Fruit fly (Drosophila melanogaster) whole organism, embryonic: ENCODE data around the gene spo.
A peak's percentile ranks its signal among the peaks of the same experiment; 100 is the strongest.

ENCODE experiments used
- Asciz ChIP-seq: fragments of 200-800 bp; sonication (Bioruptor generic); optimal IDR thresholded peaks from 2 replicates; lab custom pipeline; 2017; ENCODE audit warnings: missing biosample characterization, mild to moderate bottlenecking, missing genetic modification characterization, missing genetic modification reagents
- Blimp-1 ChIP-seq: fragments of 200-800 bp; sonication (Bioruptor generic); optimal IDR thresholded peaks from 3 replicates; lab custom pipeline; 2018; ENCODE audit warnings: missing biosample characterization, missing genetic modification characterization, mild to moderate bottlenecking, moderate library complexity, missing genetic modification reagents
- CG13624 ChIP-seq: fragments of 200-800 bp; sonication (Bioruptor generic); optimal IDR thresholded peaks from 2 replicates; lab custom pipeline; 2016; ENCODE audit warnings: missing biosample characterization, missing genetic modification characterization
- CG17385 ChIP-seq: fragments of 200-800 bp; sonication (Bioruptor generic); optimal IDR thresholded peaks from 3 replicates; lab custom pipeline; 2018; ENCODE audit warnings: missing biosample characterization, mild to moderate bottlenecking, missing genetic modification characterization
- CG17568 ChIP-seq: fragments of 200-800 bp; sonication (Bioruptor generic); optimal IDR thresholded peaks from 2 replicates; lab custom pipeline; 2018; ENCODE audit warnings: missing biosample characterization, mild to moderate bottlenecking, missing genetic modification characterization, moderate library complexity
- CG2678 ChIP-seq: fragments of 200-800 bp; sonication (Bioruptor generic); optimal IDR thresholded peaks from 3 replicates; lab custom pipeline; 2019; ENCODE audit warnings: missing biosample characterization, mild to moderate bottlenecking, missing genetic modification characterization, moderate library complexity
- CG30431 ChIP-seq: fragments of 200-800 bp; sonication (Bioruptor generic); optimal IDR thresholded peaks from 2 replicates; lab custom pipeline; 2017; ENCODE audit warnings: missing biosample characterization, missing genetic modification characterization
- CG33213 ChIP-seq: fragments of 200-800 bp; sonication (Bioruptor generic); optimal IDR thresholded peaks from 3 replicates; lab custom pipeline; 2016; ENCODE audit warnings: missing biosample characterization, missing genetic modification characterization
- CG33557 ChIP-seq: fragments of 200-800 bp; sonication (Bioruptor generic); optimal IDR thresholded peaks from 2 replicates; lab custom pipeline; 2019; ENCODE audit warnings: missing biosample characterization, mild to moderate bottlenecking, missing genetic modification characterization, moderate library complexity
- CG3726 ChIP-seq: fragments of 200-800 bp; sonication (Bioruptor generic); IDR thresholded peaks from 3 replicates; pipeline ENCODE4, ENCODE4 v1.3.6; 2022; ENCODE audit warnings: missing biosample characterization, missing genetic modification characterization
- CG7372 ChIP-seq: fragments of 200-800 bp; sonication (Bioruptor generic); IDR thresholded peaks from 2 replicates; pipeline ENCODE4 v1.3.6; 2022; ENCODE audit warnings: missing biosample characterization, missing genetic modification characterization
- Camta ChIP-seq: fragments of 200-800 bp; sonication (Bioruptor generic); optimal IDR thresholded peaks from 2 replicates; lab custom pipeline; 2016; ENCODE audit warnings: missing biosample characterization, missing genetic modification characterization
- CoRest ChIP-seq: fragments of 200-800 bp; sonication (Bioruptor generic); optimal IDR thresholded peaks from 3 replicates; lab custom pipeline; 2018; ENCODE audit warnings: missing biosample characterization, mild to moderate bottlenecking, missing genetic modification characterization, moderate library complexity
- Dek ChIP-seq: fragments of 200-800 bp; sonication (Bioruptor generic); optimal IDR thresholded peaks from 3 replicates; lab custom pipeline; 2019; ENCODE audit warnings: missing biosample characterization, mild to moderate bottlenecking, missing genetic modification characterization, moderate library complexity
- Dref ChIP-seq: fragments of 200-800 bp; sonication (Bioruptor generic); IDR thresholded peaks from 2 replicates; pipeline ENCODE4 v1.3.6; 2022; ENCODE audit warnings: missing biosample characterization, missing genetic modification characterization
- Drgx ChIP-seq: fragments of 200-800 bp; sonication (Bioruptor generic); IDR thresholded peaks from 2 replicates; pipeline ENCODE4 v1.3.6; 2022; ENCODE audit warnings: missing biosample characterization, missing genetic modification characterization
- E2f1 ChIP-seq: fragments of 200-800 bp; sonication (Bioruptor generic); IDR thresholded peaks from 2 replicates; pipeline ENCODE4 v1.3.6; 2022; ENCODE audit warnings: missing biosample characterization, missing genetic modification characterization
- Ets65A ChIP-seq: fragments of 200-800 bp; sonication (Bioruptor generic); peaks from one replicate; lab custom pipeline; 2016; ENCODE audit warnings: missing biosample characterization, missing genetic modification characterization
- Lpt ChIP-seq: fragments of >200 bp; optimal IDR thresholded peaks from 2 replicates; lab custom pipeline; 2018; ENCODE audit warnings: missing biosample characterization, missing genetic modification characterization
- NC2β ChIP-seq: fragments of 200-800 bp; sonication (Bioruptor generic); optimal IDR thresholded peaks from 2 replicates; lab custom pipeline; 2016; ENCODE audit warnings: missing biosample characterization, missing genetic modification characterization
- NK7.1 ChIP-seq: fragments of 200-800 bp; sonication (Bioruptor generic); optimal IDR thresholded peaks from 3 replicates; lab custom pipeline; 2016; ENCODE audit warnings: missing biosample characterization, missing genetic modification characterization
- Ptx1 ChIP-seq: fragments of 200-800 bp; sonication (Bioruptor generic); IDR thresholded peaks from 2 replicates; pipeline ENCODE4 v1.3.6; 2022; ENCODE audit warnings: missing biosample characterization, missing genetic modification characterization
- Ravus ChIP-seq: fragments of 200-800 bp; sonication (Bioruptor generic); IDR thresholded peaks from 2 replicates; pipeline ENCODE4 v1.3.6; 2022; ENCODE audit warnings: missing biosample characterization, missing genetic modification characterization
- Trl ChIP-seq, 3 experiments: fragments of >200 bp in 2 of 3; fragments of 200-800 bp in 1 of 3; sonication (Bioruptor generic) in 1 of 3; optimal IDR thresholded peaks; 2 replicates in 1 of 3; 3 replicates in 2 of 3; lab custom pipeline; 2016 to 2017; ENCODE audit warnings: missing biosample characterization in 1 of 3, missing genetic modification characterization in 1 of 3
- Usf ChIP-seq: fragments of 200-800 bp; sonication (Bioruptor generic); optimal IDR thresholded peaks from 2 replicates; lab custom pipeline; 2017; ENCODE audit warnings: missing genotype, missing biosample characterization, missing genetic modification characterization
- chn ChIP-seq: fragments of 200-800 bp; sonication (Bioruptor generic); optimal IDR thresholded peaks from 2 replicates; lab custom pipeline; 2016; ENCODE audit warnings: missing biosample characterization, missing genetic modification characterization
- da ChIP-seq: fragments of 200-800 bp; sonication (Bioruptor generic); optimal IDR thresholded peaks from 2 replicates; lab custom pipeline; 2016; ENCODE audit warnings: missing biosample characterization, missing genetic modification characterization
- dan ChIP-seq: fragments of 200-800 bp; sonication (Bioruptor generic); IDR thresholded peaks from 2 replicates; pipeline ENCODE4 v1.3.6; 2022; ENCODE audit warnings: missing biosample characterization, missing genetic modification characterization
- exex ChIP-seq: fragments of 200-800 bp; sonication (Bioruptor generic); optimal IDR thresholded peaks from 4 replicates; lab custom pipeline; 2018; ENCODE audit warnings: missing biosample characterization, mild to moderate bottlenecking, missing genetic modification characterization, moderate library complexity
- fd96Cb ChIP-seq: fragments of 200-800 bp; sonication (Bioruptor generic); optimal IDR thresholded peaks from 2 replicates; lab custom pipeline; 2018; ENCODE audit warnings: missing biosample characterization, mild to moderate bottlenecking, missing genetic modification characterization, moderate library complexity
- hkb ChIP-seq, 2 experiments: fragments of 200-800 bp in 1 of 2; fragments of >200 bp in 1 of 2; sonication (Bioruptor generic) in 1 of 2; IDR thresholded peaks in 1 of 2; optimal IDR thresholded peaks in 1 of 2; 2 replicates each; pipeline versions ENCODE4 v1.3.6 to Lab custom; 2017 to 2022; ENCODE audit warnings: missing biosample characterization in 1 of 2, missing genetic modification characterization in 1 of 2
- insv ChIP-seq, 2 experiments: fragments of 200-800 bp; sonication (Bioruptor generic); optimal IDR thresholded peaks; 3 replicates each; lab custom pipeline; 2016 to 2018; ENCODE audit warnings: missing biosample characterization in 2 of 2, missing genetic modification characterization in 2 of 2
- kni ChIP-seq: fragments of 200-800 bp; sonication (Bioruptor generic); optimal IDR thresholded peaks from 3 replicates; lab custom pipeline; 2017; ENCODE audit warnings: mild to moderate bottlenecking, missing biosample characterization, missing genetic modification reagents, missing genetic modification characterization
- knrl ChIP-seq: fragments of 200-800 bp; sonication (Bioruptor generic); IDR thresholded peaks from 3 replicates; pipeline ENCODE4 v1.3.6; 2022; ENCODE audit warnings: missing biosample characterization, missing genetic modification characterization; ENCODE audit not compliant: partially characterized antibody
- lov ChIP-seq, 2 experiments: fragments of 200-800 bp in 1 of 2; fragments of >200 bp in 1 of 2; sonication (Bioruptor generic) in 1 of 2; IDR thresholded peaks in 1 of 2; optimal IDR thresholded peaks in 1 of 2; 2 replicates in 1 of 2; 3 replicates in 1 of 2; pipeline versions ENCODE4 v1.3.6 to Lab custom; 2017 to 2022; ENCODE audit warnings: missing biosample characterization in 1 of 2, missing genetic modification characterization in 1 of 2
- maf-S ChIP-seq: fragments of 200-800 bp; sonication (Bioruptor generic); optimal IDR thresholded peaks from 2 replicates; lab custom pipeline; 2016; ENCODE audit warnings: missing biosample characterization, missing genetic modification characterization
- mirr ChIP-seq: fragments of 200-800 bp; sonication (Bioruptor generic); optimal IDR thresholded peaks from 3 replicates; lab custom pipeline; 2018; ENCODE audit warnings: missing biosample characterization, mild to moderate bottlenecking, missing genetic modification characterization
- p53 ChIP-seq: fragments of 200-800 bp; sonication (Bioruptor generic); optimal IDR thresholded peaks from 2 replicates; lab custom pipeline; 2016; ENCODE audit warnings: missing biosample characterization, missing genetic modification characterization
- prd ChIP-seq, 3 experiments: fragments of >200 bp in 2 of 3; fragments of 200-800 bp in 1 of 3; sonication (Bioruptor generic) in 1 of 3; optimal IDR thresholded peaks in 2 of 3; IDR thresholded peaks in 1 of 3; 2 replicates in 2 of 3; 3 replicates in 1 of 3; pipeline versions ENCODE4 v1.3.6 to Lab custom; 2017 to 2022; ENCODE audit warnings: missing biosample characterization in 1 of 3, missing genetic modification characterization in 1 of 3
- pros ChIP-seq: fragments of 200-800 bp; sonication (Bioruptor generic); optimal IDR thresholded peaks from 3 replicates; lab custom pipeline; 2019; ENCODE audit warnings: missing biosample characterization, mild to moderate bottlenecking, missing genetic modification characterization, moderate library complexity
- rib ChIP-seq: fragments of 200-800 bp; sonication (Bioruptor generic); IDR thresholded peaks from 2 replicates; pipeline ENCODE4 v1.3.6; 2022; ENCODE audit warnings: missing biosample characterization, missing genetic modification characterization
- slbo ChIP-seq: fragments of 200-800 bp; sonication (Bioruptor generic); IDR thresholded peaks from 2 replicates; pipeline ENCODE4 v1.3.6; 2022; ENCODE audit warnings: missing biosample characterization, missing genetic modification characterization
- so ChIP-seq: fragments of 200-800 bp; sonication (Bioruptor generic); IDR thresholded peaks from 3 replicates; pipeline ENCODE4 v1.3.6; 2022; ENCODE audit warnings: missing biosample characterization, missing genetic modification characterization
- trem ChIP-seq: fragments of 200-800 bp; optimal IDR thresholded peaks from 3 replicates; lab custom pipeline; 2019; ENCODE audit warnings: missing biosample characterization, mild to moderate bottlenecking, missing genetic modification characterization, moderate library complexity

spo gene

dm6 chr3L:5609493-5609892 lies 17.1 kb upstream of the spo start (continued):
- TF ChIP-seq chn (GFP tag; lab: Kevin White, UChicago) (no peak), Ptx1 (GFP tag; lab: Robert Waterston, UW) (0 out of 2 replicates have a peak, but pooled peaks have one; percentile 24), Ravus (GFP tag; lab: Robert Waterston, UW) (no peak), dan (no peak), mirr (no peak), Asciz (GFP tag; lab: Kevin White, UChicago) (peak; percentile 5), Drgx (GFP tag; lab: Robert Waterston, UW) (0 out of 2 replicates have a peak, but pooled peaks have one; percentile 20), slbo (GFP tag; lab: Robert Waterston, UW) (no peak), E2f1 (GFP tag; lab: Robert Waterston, UW) (peak; percentile 40; the same call in 1 of the 2 replicates), trem (peak; percentile 5), fd96Cb (tag; lab: Kevin White, UChicago) (peak; percentile 6), exex (tag; lab: Kevin White, UChicago) (no peak), pros (GFP tag; lab: Kevin White, UChicago) (no peak), so (GFP tag; lab: Robert Waterston, UW) (peak; percentile 44; the same call in 1 of the 3 replicates), maf-S (GFP tag; lab: Kevin White, UChicago) (no peak), Blimp-1 (GFP tag; lab: Kevin White, UChicago) (peak; percentile 12), Lpt (no peak), Dref (GFP tag; lab: Robert Waterston, UW) (no peak), CG33213 (GFP tag; lab: Kevin White, UChicago) (no peak), CG17568 (GFP tag; lab: Kevin White, UChicago) (no peak), CG2678 (tag; lab: Kevin White, UChicago) (peak; percentile 31), insv (GFP tag; optimal IDR thresholded peaks at IDR 0.05; lab: Kevin White, UChicago) (no peak), Camta (GFP tag; lab: Kevin White, UChicago) (no peak), CG30431 (GFP tag; lab: Kevin White, UChicago) (no peak), NC2β (GFP tag; lab: Kevin White, UChicago) (no peak), hkb (optimal IDR thresholded peaks at IDR 0.05; lab: Kevin White, UChicago) (no peak), hkb (GFP tag; IDR thresholded peaks at IDR 0.05; lab: Robert Waterston, UW) (peak; percentile 41; the same call in 1 of the 2 replicates), CG13624 (GFP tag; lab: Kevin White, UChicago) (no peak), CG3726 (no peak), lov (optimal IDR thresholded peaks at IDR 0.05; lab: Kevin White, UChicago) (no peak), lov (GFP tag; IDR thresholded peaks at IDR 0.05; lab: Robert Waterston, UW) (no peak), CG17385 (GFP tag; lab: Kevin White, UChicago) (peak; percentile 6), Dek (tag; lab: Kevin White, UChicago) (no peak), NK7.1 (GFP tag; lab: Kevin White, UChicago) (no peak), knrl (GFP tag; lab: Robert Waterston, UW) (no peak), CoRest (tag; lab: Kevin White, UChicago) (peak; percentile 8)

- TF ChIP-seq kni (GFP tag; lab: Kevin White, UChicago) = peak; percentile 44
- peak in 1 of 2 experiments; percentile 27 for TF ChIP-seq Trl (optimal IDR thresholded peaks at IDR 0.05; lab: Kevin White, UChicago)
- TF ChIP-seq Trl (GFP tag; optimal IDR thresholded peaks at IDR 0.05; lab: Kevin White, UChicago) = no peak
- TF ChIP-seq da (GFP tag; lab: Kevin White, UChicago) = no peak
- no peak for TF ChIP-seq prd (optimal IDR thresholded peaks at IDR 0.05; lab: Kevin White, UChicago)
- TF ChIP-seq prd (GFP tag; IDR thresholded peaks at IDR 0.05; lab: Robert Waterston, UW) = no peak
- no peak for TF ChIP-seq rib (GFP tag; lab: Robert Waterston, UW)
- no peak for TF ChIP-seq Usf (GFP tag; lab: Kevin White, UChicago)
- TF ChIP-seq Blimp-1 (GFP tag; lab: Kevin White, UChicago) = peak; percentile 99
- TF ChIP-seq lov (optimal IDR thresholded peaks at IDR 0.05; lab: Kevin White, UChicago) = no peak
- 0 out of 3 replicates have a peak, but pooled peaks have one; percentile 29 for TF ChIP-seq lov (GFP tag; IDR thresholded peaks at IDR 0.05; lab: Robert Waterston, UW)
- no peak for TF ChIP-seq p53
- peak; percentile 4 for TF ChIP-seq CG33557 (GFP tag; lab: Kevin White, UChicago)
- TF ChIP-seq CG7372 (GFP tag; lab: Robert Waterston, UW) = peak; percentile 76
- peak; percentile 82 for TF ChIP-seq Ets65A
Observed at dm6 chr3L:5608786-5609370, 16.5 kb upstream of the spo start.
